ENCODE assay signal across 3 fruit fly cellular contexts in the genomic region with DNA sequence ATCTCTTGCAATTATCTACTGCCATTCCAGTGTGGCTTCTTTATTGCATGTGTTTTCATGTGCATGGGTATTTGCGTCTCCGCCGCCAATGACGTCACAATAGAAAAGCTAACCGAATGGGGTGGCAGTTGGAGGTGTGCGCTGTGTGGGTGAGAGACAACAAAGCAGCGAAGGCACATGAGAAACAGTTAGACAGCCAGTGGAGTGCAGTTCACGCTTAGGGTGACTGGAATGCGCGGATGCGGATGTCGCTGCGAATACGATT.
TF ChIP-seq lines count a peak whose summit lies in the region.

No protein-coding gene starts in this region.

- TF ChIP-seq CTCF in whole organism, embryonic (GFP tag; optimal IDR thresholded peaks at IDR 0.05; lab: Kevin White, UChicago) = no peak

TF ChIP-seq in whole organism, embryonic, 481 proteins besides CTCF, POLR2A, EP300 and RAD21:
- no peak for TF ChIP-seq CG7357 (GFP tag; IDR thresholded peaks at IDR 0.05; lab: Robert Waterston, UW)
- TF ChIP-seq Med (GFP tag; lab: Kevin White, UChicago) = peak; percentile 10
- TF ChIP-seq hth (optimal IDR thresholded peaks at IDR 0.05; lab: Kevin White, UChicago) = no peak
- no peak for TF ChIP-seq CG11560 (tag; IDR thresholded peaks at IDR 0.05; lab: Robert Waterston, UW)
- no peak for TF ChIP-seq CG1602 (GFP tag; optimal IDR thresholded peaks at IDR 0.05; lab: Kevin White, UChicago)
- TF ChIP-seq CG6791 (GFP tag; IDR thresholded peaks at IDR 0.05; lab: Robert Waterston, UW; ENCODE audit: partially characterized antibody) = no peak
- TF ChIP-seq zen2 (GFP tag; IDR thresholded peaks at IDR 0.05; lab: Robert Waterston, UW; ENCODE audit: partially characterized antibody) = no peak
- TF ChIP-seq CG8388 (GFP tag; optimal IDR thresholded peaks at IDR 0.05; lab: Kevin White, UChicago) = no peak
- TF ChIP-seq HLHmδ (GFP tag; optimal IDR thresholded peaks at IDR 0.05; lab: Kevin White, UChicago) = no peak
- no peak for TF ChIP-seq maf-S (GFP tag; optimal IDR thresholded peaks at IDR 0.05; lab: Kevin White, UChicago)
- TF ChIP-seq CG4617 (GFP tag; optimal IDR thresholded peaks at IDR 0.05; lab: Kevin White, UChicago; ENCODE audit: borderline replicate concordance) = no peak
- no peak for TF ChIP-seq CG7745 (tag; optimal IDR thresholded peaks at IDR 0.05; lab: Kevin White, UChicago)
- TF ChIP-seq CG13775 (GFP tag; optimal IDR thresholded peaks at IDR 0.05; lab: Kevin White, UChicago) = peak; percentile 81
- peak; percentile 21; the same call in 1 of the 2 replicates for TF ChIP-seq stc (GFP tag; IDR thresholded peaks at IDR 0.05; lab: Robert Waterston, UW)
- no peak for TF ChIP-seq gcm2 (GFP tag; optimal IDR thresholded peaks at IDR 0.05; lab: Kevin White, UChicago)
- peak; percentile 50 for TF ChIP-seq sens (GFP tag; lab: Kevin White, UChicago)
- TF ChIP-seq nerfin-1 (tag; optimal IDR thresholded peaks at IDR 0.05; lab: Kevin White, UChicago) = peak; percentile 92
- TF ChIP-seq CG4282 (GFP tag; optimal IDR thresholded peaks at IDR 0.05; lab: Kevin White, UChicago) = no peak

TF ChIP-seq in whole organism, prepupa, 60 proteins besides CTCF, POLR2A, EP300 and RAD21:
- TF ChIP-seq Sox102F (GFP tag; optimal IDR thresholded peaks at IDR 0.05; lab: Kevin White, UChicago) (no peak), Gug (GFP tag; IDR thresholded peaks at IDR 0.05; lab: Robert Waterston, UW) (no peak), vri (GFP tag; optimal IDR thresholded peaks at IDR 0.05; lab: Kevin White, UChicago) (peak; percentile 1), Sox14 (GFP tag; optimal IDR thresholded peaks at IDR 0.05; lab: Kevin White, UChicago) (peak; percentile 58), Lpt (GFP tag; optimal IDR thresholded peaks at IDR 0.05; lab: Kevin White, UChicago) (no peak), net (GFP tag; optimal IDR thresholded peaks at IDR 0.05; lab: Kevin White, UChicago) (no peak)

TF ChIP-seq in whole organism, wandering third instar larva, 38 proteins besides CTCF, POLR2A, EP300 and RAD21:
- no peak for TF ChIP-seq Rel (GFP tag; optimal IDR thresholded peaks at IDR 0.05; lab: Kevin White, UChicago)
- peak; percentile 15 for TF ChIP-seq Rel (tag; optimal IDR thresholded peaks at IDR 0.05; lab: Kevin White, UChicago)
- no peak for TF ChIP-seq fru (GFP tag; optimal IDR thresholded peaks at IDR 0.05; lab: Kevin White, UChicago)
TF ChIP-seq in whole organism, wandering third instar larva: peak in this region for 1.
